Worm (Caenorhabditis elegans): Measurements from ENCODE around the gene W06G6.2.

- TF ChIP-seq ZK546.5 (tag; optimal IDR thresholded peaks at IDR 0.05) (no peak), aly-2 (tag; optimal IDR thresholded peaks at IDR 0.05) (no peak), zag-1 (tag; optimal IDR thresholded peaks at IDR 0.05) (no peak), nhr-11 (tag; optimal IDR thresholded peaks at IDR 0.05) (no peak), nhr-25 (tag; optimal IDR thresholded peaks at IDR 0.05) (no peak), fos-1 (tag; optimal IDR thresholded peaks at IDR 0.05) (no peak), lin-11 (tag; optimal IDR thresholded peaks at IDR 0.05) (no peak), nhr-6 (tag; optimal IDR thresholded peaks at IDR 0.05) (no peak), alr-1 (tag; optimal IDR thresholded peaks at IDR 0.05) (no peak), nhr-237 (tag; optimal IDR thresholded peaks at IDR 0.05) (no peak), lin-39 (tag; optimal IDR thresholded peaks at IDR 0.05) (no peak), ama-1 (optimal IDR thresholded peaks at IDR 0.05) (no peak), unc-62 (GFP tag; optimal IDR thresholded peaks at IDR 0.05) (no peak), elt-3 (tag; optimal IDR thresholded peaks at IDR 0.05) (no peak)
Observed at ce11 chrV:16643558-16643957, 14.5 kb downstream of the W06G6.2 start, which contains the start of gene srw-77.

All from whole organism, L2 larva.